Fruit fly (Drosophila melanogaster): Measurements from ENCODE around the gene CG11470.

CG11470 gene

DNA sequence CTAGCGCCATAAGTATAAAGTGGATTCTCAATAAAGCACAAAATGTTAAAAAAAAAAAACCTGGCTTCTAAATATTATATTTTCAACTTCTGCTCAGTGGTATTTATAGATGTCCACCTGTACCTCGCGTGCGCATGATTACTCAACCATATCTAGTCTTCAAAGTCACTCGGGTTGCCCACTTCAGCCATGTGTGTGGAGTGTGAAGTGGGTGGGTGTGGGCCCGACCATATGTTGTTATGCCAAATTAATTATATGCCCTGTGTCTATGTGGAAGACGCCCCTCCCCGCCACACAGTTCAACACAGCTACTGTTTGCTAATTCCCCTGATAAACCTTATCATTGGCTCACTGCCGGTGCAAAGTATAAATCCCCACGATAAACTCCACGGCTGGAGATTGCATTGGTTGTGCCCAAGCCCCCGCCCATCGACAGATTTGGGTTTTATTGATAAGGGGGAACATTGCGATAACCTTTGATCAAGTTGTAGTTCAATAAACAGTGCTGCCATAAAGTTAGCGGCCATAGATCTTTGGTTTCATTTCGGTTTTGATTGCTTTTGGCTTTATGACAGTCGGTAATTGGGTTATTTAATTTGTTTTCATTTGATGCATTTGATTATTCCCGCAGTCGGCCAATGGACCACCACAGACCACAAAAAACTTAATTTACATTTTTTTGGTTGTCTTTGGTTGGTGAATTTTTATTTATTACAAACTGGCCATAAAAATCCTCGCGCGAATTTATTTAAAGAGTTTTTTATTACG is 31.3 kb upstream of the CG11470 start:
- peak; percentile 11 for TF ChIP-seq br (GFP tag; optimal IDR thresholded peaks at IDR 0.05)
- TF ChIP-seq sage (GFP tag; optimal IDR thresholded peaks at IDR 0.05), result no peak
- TF ChIP-seq Abd-B (GFP tag; optimal IDR thresholded peaks at IDR 0.05), result no peak
- TF ChIP-seq Hr83 (GFP tag; optimal IDR thresholded peaks at IDR 0.05; ENCODE audit: poor library complexity, severe bottlenecking), result peak; percentile 29
- no peak for TF ChIP-seq Rel (GFP tag; optimal IDR thresholded peaks at IDR 0.05)
- TF ChIP-seq Rel (tag; optimal IDR thresholded peaks at IDR 0.05), result peak; percentile 52
- peak; percentile 0 for TF ChIP-seq rgr (GFP tag; optimal IDR thresholded peaks at IDR 0.05)
- TF ChIP-seq Hnf4 (GFP tag; optimal IDR thresholded peaks at IDR 0.05), result peak; percentile 49
- TF ChIP-seq CG9705 (GFP tag; optimal IDR thresholded peaks at IDR 0.05), result no peak
- peak; percentile 24 for TF ChIP-seq h (GFP tag; optimal IDR thresholded peaks at IDR 0.05)

DNA sequence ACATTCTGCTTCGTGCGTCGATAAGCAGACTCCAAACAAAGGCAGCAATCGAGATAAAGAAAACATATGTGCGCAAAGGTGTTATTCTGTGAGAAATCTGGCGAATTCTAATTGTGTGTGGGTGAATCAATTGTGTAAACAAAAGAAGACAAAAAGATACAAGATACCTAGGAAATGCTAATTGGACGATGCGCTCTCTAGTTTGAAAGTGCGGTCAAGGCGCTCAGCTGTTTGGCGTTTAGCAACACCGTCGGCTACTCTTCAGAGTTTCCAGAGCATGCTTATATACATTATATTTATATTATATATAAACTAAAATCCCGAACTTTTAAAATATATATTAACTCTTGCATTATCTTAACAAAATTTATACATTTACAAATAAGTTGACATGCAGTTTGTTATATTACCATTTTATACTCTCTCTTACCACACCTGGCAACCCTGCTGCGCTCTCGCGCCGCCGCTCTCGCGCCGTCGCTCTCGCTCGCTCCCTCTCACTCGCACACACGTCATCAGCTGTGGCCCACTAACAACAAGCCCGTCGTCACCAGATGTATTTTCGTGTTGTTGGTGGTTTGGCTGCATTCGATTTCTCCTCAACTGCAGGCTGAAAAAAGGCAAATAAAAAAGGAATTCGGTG is 29.1 kb upstream of the CG11470 start, which contains the start of gene CG1907:
Gene CG1907, plus strand, starts transcription at position 551 of the 643 bp plus-strand sequence.
- no peak for TF ChIP-seq usp (GFP tag; optimal IDR thresholded peaks at IDR 0.05)
- peak; percentile 72 for TF ChIP-seq woc (GFP tag; optimal IDR thresholded peaks at IDR 0.05)
- peak; percentile 88 for TF ChIP-seq ey (GFP tag; optimal IDR thresholded peaks at IDR 0.05)
- TF ChIP-seq rgr (GFP tag; optimal IDR thresholded peaks at IDR 0.05), result peak; percentile 97
- peak; percentile 99 for TF ChIP-seq HLH106 (tag; optimal IDR thresholded peaks at IDR 0.05)
- TF ChIP-seq h (GFP tag; optimal IDR thresholded peaks at IDR 0.05), result peak; percentile 97
- TF ChIP-seq Myc (optimal IDR thresholded peaks at IDR 0.05), result no peak
- peak; percentile 76 for TF ChIP-seq tai (GFP tag; optimal IDR thresholded peaks at IDR 0.05)
- peak; percentile 93 for TF ChIP-seq fru (GFP tag; optimal IDR thresholded peaks at IDR 0.05)
- TF ChIP-seq dl (GFP tag; optimal IDR thresholded peaks at IDR 0.05; ENCODE audit: insufficient read depth in 1 of 2, partially characterized antibody in 2 of 2), result no peak
- TF ChIP-seq Hr83 (GFP tag; optimal IDR thresholded peaks at IDR 0.05; ENCODE audit: poor library complexity, severe bottlenecking), result peak; percentile 19
- no peak for TF ChIP-seq Hr78 (GFP tag; optimal IDR thresholded peaks at IDR 0.05)
- TF ChIP-seq jim (GFP tag; optimal IDR thresholded peaks at IDR 0.05), result no peak
- TF ChIP-seq Abd-B (GFP tag; optimal IDR thresholded peaks at IDR 0.05), result no peak
- TF ChIP-seq dmrt93B (GFP tag; optimal IDR thresholded peaks at IDR 0.05), result peak; percentile 98
- peak; percentile 28 to 99 for TF ChIP-seq foxo (GFP tag; optimal IDR thresholded peaks at IDR 0.05)
- TF ChIP-seq Dif (GFP tag; optimal IDR thresholded peaks at IDR 0.05; ENCODE audit: partially characterized antibody), result peak; percentile 13
- TF ChIP-seq sv (GFP tag; optimal IDR thresholded peaks at IDR 0.05), result peak; percentile 91
- TF ChIP-seq Hnf4 (GFP tag; optimal IDR thresholded peaks at IDR 0.05), result peak; percentile 94
- TF ChIP-seq CrebA (GFP tag; optimal IDR thresholded peaks at IDR 0.05; ENCODE audit: borderline replicate concordance), result peak; percentile 61
- TF ChIP-seq br (GFP tag; optimal IDR thresholded peaks at IDR 0.05), result peak; percentile 92
- no peak for TF ChIP-seq lola (GFP tag; optimal IDR thresholded peaks at IDR 0.05)
- TF ChIP-seq Jra (GFP tag; optimal IDR thresholded peaks at IDR 0.05), result peak; percentile 69
- no peak for TF ChIP-seq Vsx2 (GFP tag; optimal IDR thresholded peaks at IDR 0.05; ENCODE audit: partially characterized antibody)
- TF ChIP-seq pan (optimal IDR thresholded peaks at IDR 0.05), result no peak
- peak; percentile 97 for TF ChIP-seq OdsH (GFP tag; optimal IDR thresholded peaks at IDR 0.05)
- peak; percentile 78 for TF ChIP-seq Dfd (GFP tag; optimal IDR thresholded peaks at IDR 0.05)
- peak; percentile 82 for TF ChIP-seq GATAd (GFP tag; optimal IDR thresholded peaks at IDR 0.05)
- peak; percentile 97 for TF ChIP-seq Sp1 (GFP tag; optimal IDR thresholded peaks at IDR 0.05)
- peak; percentile 89 for TF ChIP-seq brk (GFP tag; optimal IDR thresholded peaks at IDR 0.05)
- TF ChIP-seq Rel (GFP tag; optimal IDR thresholded peaks at IDR 0.05), result peak; percentile 94
- TF ChIP-seq Rel (tag; optimal IDR thresholded peaks at IDR 0.05), result peak; percentile 88
- TF ChIP-seq CG32264 (GFP tag; optimal IDR thresholded peaks at IDR 0.05), result peak; percentile 81
- peak; percentile 11 for TF ChIP-seq Mio (GFP tag; optimal IDR thresholded peaks at IDR 0.05)
- TF ChIP-seq CG9705 (GFP tag; optimal IDR thresholded peaks at IDR 0.05), result peak; percentile 98
- TF ChIP-seq dsf (GFP tag; optimal IDR thresholded peaks at IDR 0.05; ENCODE audit: borderline replicate concordance), result peak; percentile 57
- TF ChIP-seq N (GFP tag; optimal IDR thresholded peaks at IDR 0.05), result no peak
- TF ChIP-seq sage (GFP tag; optimal IDR thresholded peaks at IDR 0.05), result peak; percentile 94
- TF ChIP-seq psq (GFP tag; optimal IDR thresholded peaks at IDR 0.05), result peak; percentile 95

Data from whole organism, wandering third instar larva.